Worm (Caenorhabditis elegans) whole organism, mixed stage, embryonic: ENCODE measurements around the gene clec-162.

ENCODE experiments used
- M03D4.4 ChIP-seq: sonication (generic microtip); optimal IDR thresholded peaks from 2 replicates; lab custom pipeline; 2017; ENCODE audit warnings: mild to moderate bottlenecking, missing genetic modification characterization, missing compliant biosample characterization
- bed-3 ChIP-seq: fragments of 200-800 bp; sonication (Bioruptor generic); optimal IDR thresholded peaks from 3 replicates; lab custom pipeline; 2018; ENCODE audit warnings: mild to moderate bottlenecking, missing genetic modification characterization, moderate library complexity, missing compliant biosample characterization
- blmp-1 ChIP-seq: fragments of 150-350 bp; optimal IDR thresholded peaks from 2 replicates; lab custom pipeline; 2014; ENCODE audit warnings: missing biosample characterization, missing genetic modification characterization
- ceh-39 ChIP-seq: fragments of 150-350 bp; optimal IDR thresholded peaks from 2 replicates; lab custom pipeline; 2014; ENCODE audit warnings: missing biosample characterization, missing genetic modification characterization
- ceh-43 ChIP-seq: fragments of 200-800 bp; sonication (Bioruptor generic); optimal IDR thresholded peaks from 2 replicates; lab custom pipeline; 2018; ENCODE audit warnings: mild to moderate bottlenecking, missing genetic modification characterization, moderate library complexity, missing compliant biosample characterization
- ceh-83 ChIP-seq: fragments of 200-800 bp; sonication (Bioruptor generic); optimal IDR thresholded peaks from 2 replicates; lab custom pipeline; 2018; ENCODE audit warnings: mild to moderate bottlenecking, missing genetic modification characterization, missing compliant biosample characterization
- ces-1 ChIP-seq: fragments of 150-350 bp; optimal IDR thresholded peaks from 2 replicates; lab custom pipeline; 2014; ENCODE audit warnings: missing biosample characterization, missing genetic modification reagents, missing genetic modification characterization
- cnd-1 ChIP-seq: fragments of 200-800 bp; sonication (Bioruptor generic); optimal IDR thresholded peaks from 2 replicates; lab custom pipeline; 2018; ENCODE audit warnings: mild to moderate bottlenecking, missing genetic modification characterization, missing compliant biosample characterization
- drap-1 ChIP-seq: fragments of 200-800 bp; sonication (Bioruptor generic); optimal IDR thresholded peaks from 3 replicates; lab custom pipeline; 2018; ENCODE audit warnings: mild to moderate bottlenecking, missing genetic modification characterization, missing compliant biosample characterization
- elt-1 ChIP-seq: sonication (generic microtip); optimal IDR thresholded peaks from 2 replicates; lab custom pipeline; 2017; ENCODE audit warnings: missing genetic modification characterization, mild to moderate bottlenecking, missing compliant biosample characterization, antibody characterized with exemption, moderate library complexity, borderline replicate concordance; ENCODE audit not compliant: insufficient read depth
- flh-1 ChIP-seq: fragments of 200-800 bp; sonication (Bioruptor generic); optimal IDR thresholded peaks from 2 replicates; lab custom pipeline; 2018; ENCODE audit warnings: mild to moderate bottlenecking, missing genetic modification characterization, moderate library complexity, missing compliant biosample characterization
- hlh-1 ChIP-seq: fragments of 150-350 bp; optimal IDR thresholded peaks from 2 replicates; lab custom pipeline; 2014; ENCODE audit warnings: missing biosample characterization, missing genetic modification reagents, missing genetic modification characterization
- lin-32 ChIP-seq: fragments of 200-800 bp; sonication (Bioruptor generic); optimal IDR thresholded peaks from 2 replicates; lab custom pipeline; 2018; ENCODE audit warnings: mild to moderate bottlenecking, missing genetic modification characterization, missing compliant biosample characterization
- lsy-2 ChIP-seq: fragments of 150-350 bp; optimal IDR thresholded peaks from 2 replicates; lab custom pipeline; 2014; ENCODE audit warnings: missing biosample characterization, missing genetic modification characterization
- mab-5 ChIP-seq: fragments of 150-350 bp; optimal IDR thresholded peaks from 2 replicates; lab custom pipeline; 2014; ENCODE audit warnings: missing biosample characterization, missing genetic modification characterization
- mep-1 ChIP-seq: fragments of 150-350 bp; optimal IDR thresholded peaks from 2 replicates; lab custom pipeline; 2017; ENCODE audit warnings: missing biosample characterization, missing genetic modification reagents, missing genetic modification characterization, inconsistent platforms
- mls-2 ChIP-seq: sonication (generic microtip); optimal IDR thresholded peaks from 2 replicates; lab custom pipeline; 2016; ENCODE audit warnings: mild to moderate bottlenecking, missing genetic modification characterization, moderate library complexity, missing compliant biosample characterization
- nhr-12 ChIP-seq: fragments of 150-350 bp; optimal IDR thresholded peaks from 2 replicates; lab custom pipeline; 2014; ENCODE audit warnings: missing biosample characterization, missing genetic modification characterization
- nhr-2 ChIP-seq: fragments of 150-350 bp; optimal IDR thresholded peaks from 2 replicates; lab custom pipeline; 2014; ENCODE audit warnings: missing biosample characterization, missing genetic modification characterization
- nhr-237 ChIP-seq: fragments of 150-350 bp; optimal IDR thresholded peaks from 2 replicates; lab custom pipeline; 2014; ENCODE audit warnings: missing biosample characterization, missing genetic modification characterization
- nhr-28 ChIP-seq: fragments of 150-350 bp; optimal IDR thresholded peaks from 2 replicates; lab custom pipeline; 2014; ENCODE audit warnings: missing biosample characterization, missing genetic modification characterization
- pha-4 ChIP-seq: fragments of 150-350 bp; optimal IDR thresholded peaks from 2 replicates; lab custom pipeline; 2018; ENCODE audit warnings: missing biosample characterization, missing genetic modification reagents, missing genetic modification characterization
- sem-2 ChIP-seq: fragments of 200-800 bp; sonication (Bioruptor generic); optimal IDR thresholded peaks from 2 replicates; lab custom pipeline; 2018; ENCODE audit warnings: mild to moderate bottlenecking, missing genetic modification characterization, missing compliant biosample characterization
- snpc-4 ChIP-seq: fragments of 150-350 bp; optimal IDR thresholded peaks from 2 replicates; lab custom pipeline; 2014; ENCODE audit warnings: missing biosample characterization, missing genetic modification characterization
- sptf-1 ChIP-seq: sonication (generic microtip); optimal IDR thresholded peaks from 2 replicates; lab custom pipeline; 2017; ENCODE audit warnings: mild to moderate bottlenecking, missing genetic modification characterization, moderate library complexity, missing compliant biosample characterization
- tbx-8 ChIP-seq: fragments of 200-800 bp; sonication (Bioruptor generic); optimal IDR thresholded peaks from 2 replicates; lab custom pipeline; 2018; ENCODE audit warnings: mild to moderate bottlenecking, missing genetic modification characterization, moderate library complexity, missing compliant biosample characterization
- unc-120 ChIP-seq: sonication (generic microtip); optimal IDR thresholded peaks from 2 replicates; lab custom pipeline; 2017; ENCODE audit warnings: missing genetic modification characterization, missing compliant biosample characterization; ENCODE audit not compliant: poor library complexity, severe bottlenecking
- unc-39 ChIP-seq: fragments of 150-350 bp; optimal IDR thresholded peaks from 2 replicates; lab custom pipeline; 2014; ENCODE audit warnings: missing biosample characterization, missing genetic modification characterization
- unc-62 ChIP-seq: fragments of 150-350 bp; optimal IDR thresholded peaks from 2 replicates; lab custom pipeline; 2014; ENCODE audit warnings: missing biosample characterization, missing genetic modification reagents, missing genetic modification characterization
- zip-8 ChIP-seq: fragments of 150-350 bp; optimal IDR thresholded peaks from 2 replicates; lab custom pipeline; 2014; ENCODE audit warnings: missing biosample characterization, missing genetic modification characterization
- ztf-11 ChIP-seq: fragments of 150-350 bp; optimal IDR thresholded peaks from 2 replicates; lab custom pipeline; 2014; ENCODE audit warnings: missing biosample characterization, missing genetic modification characterization

clec-162 gene

ce11 chrIII:9747133-9747532 is 22.1 kb upstream of the clec-162 start, which contains the start of the genes iff-1 and cdk-1:
iff-1 (minus strand) TSS chrIII:9747193.
cdk-1 (plus strand) TSS chrIII:9747472.
- TF ChIP-seq lsy-2 (tag; lab: Kevin White, UChicago) (peak; percentile 37), zip-8 (tag; lab: Kevin White, UChicago) (no peak), mep-1 (peak; percentile 63), nhr-237 (tag; lab: Kevin White, UChicago) (peak; percentile 21), ztf-11 (no peak), flh-1 (GFP tag; lab: Kevin White, UChicago) (no peak), tbx-8 (no peak), lin-32 (GFP tag; lab: Kevin White, UChicago) (no peak), M03D4.4 (tag; lab: Kevin White, UChicago) (no peak), ces-1 (GFP tag; lab: Kevin White, UChicago) (peak; percentile 41), mls-2 (tag; lab: Kevin White, UChicago) (no peak), blmp-1 (no peak), ceh-83 (GFP tag; lab: Kevin White, UChicago) (no peak), sptf-1 (tag; lab: Kevin White, UChicago) (no peak), drap-1 (GFP tag; lab: Kevin White, UChicago) (no peak), mab-5 (tag; lab: Kevin White, UChicago) (no peak), sem-2 (GFP tag; lab: Kevin White, UChicago) (no peak), pha-4 (tag; lab: Kevin White, UChicago) (peak; percentile 15), snpc-4 (tag; lab: Kevin White, UChicago) (no peak), bed-3 (GFP tag; lab: Kevin White, UChicago) (no peak), unc-120 (tag; lab: Kevin White, UChicago) (peak; percentile 49)

ce11 chrIII:9746665-9747064 is 21.7 kb upstream of the clec-162 start:
- no peak for TF ChIP-seq blmp-1
- no peak for TF ChIP-seq nhr-12 (tag; lab: Kevin White, UChicago)
- TF ChIP-seq elt-1: no peak
- TF ChIP-seq pha-4 (tag; lab: Kevin White, UChicago): no peak
- no peak for TF ChIP-seq lin-32 (GFP tag; lab: Kevin White, UChicago)
- TF ChIP-seq ces-1 (GFP tag; lab: Kevin White, UChicago): no peak
- no peak for TF ChIP-seq cnd-1 (tag; lab: Kevin White, UChicago)
- no peak for TF ChIP-seq hlh-1 (tag; lab: Kevin White, UChicago)
- TF ChIP-seq unc-39: no peak
- TF ChIP-seq nhr-2 (tag; lab: Kevin White, UChicago): no peak
- TF ChIP-seq, all 35 proteins: peak for 0

ce11 chrIII:9745333-9745897 is 20.4 kb upstream of the clec-162 start:
- TF ChIP-seq snpc-4 (tag; lab: Kevin White, UChicago) (no peak), unc-62 (GFP tag; lab: Kevin White, UChicago) (peak; percentile 20)

- TF ChIP-seq bed-3 (GFP tag; lab: Kevin White, UChicago) (no peak), hlh-1 (tag; lab: Kevin White, UChicago) (peak; percentile 51), flh-1 (GFP tag; lab: Kevin White, UChicago) (no peak), M03D4.4 (tag; lab: Kevin White, UChicago) (no peak), snpc-4 (tag; lab: Kevin White, UChicago) (no peak), ceh-39 (tag; lab: Kevin White, UChicago) (no peak), unc-120 (tag; lab: Kevin White, UChicago) (peak; percentile 67), ztf-11 (no peak), unc-62 (GFP tag; lab: Kevin White, UChicago) (peak; percentile 68), cnd-1 (tag; lab: Kevin White, UChicago) (no peak), ceh-43 (no peak)
These were observed 19.5 kb upstream of the clec-162 start for ce11 chrIII:9744525-9744924.

ce11 chrIII:9743239-9743638 is 18.2 kb upstream of the clec-162 start, which contains the start of gene T05G5.1:
T05G5.1 (minus strand) TSS chrIII:9743339.
- TF ChIP-seq sem-2 (GFP tag; lab: Kevin White, UChicago): no peak
- TF ChIP-seq nhr-28: no peak
- no peak for TF ChIP-seq mab-5 (tag; lab: Kevin White, UChicago)
- no peak for TF ChIP-seq mep-1
- no peak for TF ChIP-seq lsy-2 (tag; lab: Kevin White, UChicago)
- no peak for TF ChIP-seq flh-1 (GFP tag; lab: Kevin White, UChicago)
